Worm (Caenorhabditis elegans): ENCODE results near the gene F25B5.5.

The F25B5.5 gene

ce11 chrIII:5938013-5938412, 7.9 kb downstream of the F25B5.5 start (continued):
- TF ChIP-seq pqm-1 (tag; optimal IDR thresholded peaks at IDR 0.05) (no peak), nhr-11 (tag; optimal IDR thresholded peaks at IDR 0.05) (no peak), ztf-11 (tag; optimal IDR thresholded peaks at IDR 0.05) (no peak), ceh-16 (tag; optimal IDR thresholded peaks at IDR 0.05) (peak; percentile 32), pha-4 (tag; optimal IDR thresholded peaks at IDR 0.05) (peak; percentile 52)

- TF ChIP-seq tbx-2 (tag; optimal IDR thresholded peaks at IDR 0.05), result no peak
- no peak for TF ChIP-seq nhr-237 (tag; optimal IDR thresholded peaks at IDR 0.05)
- TF ChIP-seq ceh-82 (tag; optimal IDR thresholded peaks at IDR 0.05), result no peak
- peak; percentile 4 for TF ChIP-seq nfya-1 (tag; optimal IDR thresholded peaks at IDR 0.05; ENCODE audit: insufficient read depth)
Observed at ce11 chrIII:5936992-5937391, 8.9 kb downstream of the F25B5.5 start, which contains the start of gene EGAP1.1. EGAP1.1 (minus strand) TSS chrIII:5937220.

DNA sequence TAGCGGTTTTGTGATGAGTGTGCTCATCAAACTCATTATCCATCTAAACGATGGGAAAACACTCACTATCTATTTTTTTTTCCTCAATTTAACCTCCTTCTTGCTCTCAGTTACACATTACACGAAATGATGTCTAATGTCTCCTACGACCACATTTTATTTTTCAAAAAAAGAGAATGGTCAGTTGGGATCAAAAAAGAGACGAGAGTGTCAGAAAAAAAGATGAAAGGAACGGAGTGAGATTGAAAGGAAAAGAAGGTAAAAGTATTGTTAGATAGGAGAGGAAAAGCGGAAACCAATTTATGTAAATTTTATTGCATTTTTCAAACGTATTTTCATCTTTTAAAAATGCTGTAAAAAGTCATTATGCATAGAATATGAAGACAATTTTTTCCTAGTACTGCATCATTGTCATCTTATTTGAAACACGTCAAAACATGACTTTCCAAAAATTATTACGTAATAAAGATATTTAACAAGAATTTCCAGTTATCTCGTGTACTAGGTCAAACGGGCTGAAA, 11.7 kb downstream of the F25B5.5 start:
- TF ChIP-seq egl-5 (tag; optimal IDR thresholded peaks at IDR 0.05), result peak; percentile 41
- TF ChIP-seq fkh-10 (GFP tag; optimal IDR thresholded peaks at IDR 0.05), result peak; percentile 56
- TF ChIP-seq nhr-25 (tag; optimal IDR thresholded peaks at IDR 0.05), result no peak
- no peak for TF ChIP-seq nhr-76 (tag; optimal IDR thresholded peaks at IDR 0.05)

DNA sequence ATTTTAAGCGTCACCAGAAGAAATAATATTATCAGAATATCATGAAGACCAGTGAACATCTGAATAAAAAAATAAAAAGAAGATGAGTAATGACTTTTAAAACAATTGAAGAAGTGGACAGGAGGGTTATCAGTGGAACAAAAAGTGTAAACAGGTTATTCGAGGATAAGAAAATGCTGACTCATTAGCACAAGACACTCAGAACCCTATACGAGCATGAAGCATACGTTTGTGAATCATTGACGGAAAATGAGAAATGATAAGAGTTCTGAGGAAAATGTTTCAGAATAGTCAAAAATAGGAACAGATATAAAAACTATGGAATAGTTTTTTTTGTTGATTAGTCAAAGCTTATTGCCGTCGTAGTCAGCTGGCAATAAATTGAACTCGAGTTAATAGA, 13.1 kb downstream of the F25B5.5 start, which contains the start of gene zmp-1:
zmp-1 (minus strand) TSS at position 101 of the 400 bp plus-strand sequence.
- TF ChIP-seq nhr-28 (tag; optimal IDR thresholded peaks at IDR 0.05) (no peak), lsy-12 (tag; optimal IDR thresholded peaks at IDR 0.05) (no peak), fkh-2 (tag; optimal IDR thresholded peaks at IDR 0.05) (no peak), ceh-9 (tag; optimal IDR thresholded peaks at IDR 0.05) (no peak), fos-1 (tag; optimal IDR thresholded peaks at IDR 0.05) (no peak), pqm-1 (tag; optimal IDR thresholded peaks at IDR 0.05) (no peak), nhr-12 (tag; optimal IDR thresholded peaks at IDR 0.05) (no peak), mml-1 (tag; optimal IDR thresholded peaks at IDR 0.05) (no peak), aly-2 (tag; optimal IDR thresholded peaks at IDR 0.05) (no peak), egl-27 (tag; optimal IDR thresholded peaks at IDR 0.05) (no peak), ceh-16 (tag; optimal IDR thresholded peaks at IDR 0.05) (no peak), ceh-28 (tag; optimal IDR thresholded peaks at IDR 0.05) (no peak), ztf-11 (tag; optimal IDR thresholded peaks at IDR 0.05) (no peak), ZK546.5 (tag; optimal IDR thresholded peaks at IDR 0.05) (no peak), nhr-25 (tag; optimal IDR thresholded peaks at IDR 0.05) (no peak), fkh-10 (GFP tag; optimal IDR thresholded peaks at IDR 0.05) (no peak)

DNA sequence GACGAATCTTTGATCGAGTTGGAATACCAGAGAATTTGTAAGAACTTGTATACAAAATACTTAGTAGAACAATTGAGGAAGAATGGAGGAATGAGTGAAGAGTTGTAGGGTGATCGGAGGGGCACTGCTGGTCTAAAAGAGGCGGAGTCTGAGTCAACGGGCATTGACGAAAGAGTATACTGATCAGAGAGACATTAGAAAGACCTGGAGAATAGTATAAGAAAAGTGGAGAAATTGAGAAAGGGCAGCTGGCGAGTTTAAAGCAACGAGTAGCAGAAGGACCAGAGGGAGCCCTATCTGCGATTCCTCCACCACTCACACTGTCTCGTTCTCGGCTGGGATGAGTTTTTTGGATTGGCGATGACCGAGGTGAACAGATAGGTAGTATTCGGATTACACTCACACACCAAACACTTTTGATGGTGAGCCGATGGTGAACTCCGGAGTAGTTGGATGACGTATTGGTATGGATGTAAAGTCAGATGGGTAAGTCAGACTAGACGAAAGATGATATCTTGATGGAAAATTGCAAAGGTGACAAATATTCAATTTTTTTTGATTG, 14.4 kb downstream of the F25B5.5 start, which contains the start of gene EGAP1.5:
EGAP1.5 (plus strand) TSS at position 289 of the 562 bp plus-strand sequence.
- TF ChIP-seq nfya-1 (tag; optimal IDR thresholded peaks at IDR 0.05; ENCODE audit: insufficient read depth), result peak; percentile 20
- TF ChIP-seq nhr-77 (tag; optimal IDR thresholded peaks at IDR 0.05), result no peak

DNA sequence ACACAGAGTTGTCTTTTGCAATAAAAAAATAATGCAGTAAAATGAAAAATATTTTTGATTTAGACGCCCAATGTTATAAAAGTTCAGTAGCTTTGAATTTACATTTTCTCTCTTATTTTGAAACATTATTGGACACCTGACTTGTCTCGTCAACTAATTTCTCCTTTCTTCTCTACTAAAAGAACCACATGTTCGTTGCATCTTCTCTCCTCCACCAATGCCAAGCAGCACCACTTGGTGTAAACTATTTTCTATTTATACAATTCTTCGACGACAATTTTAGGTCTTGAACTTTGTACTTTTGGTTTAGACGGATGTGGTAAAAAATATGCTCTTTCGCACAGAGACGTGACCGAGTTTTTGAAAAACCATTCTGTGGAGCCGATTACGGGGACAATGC, 15.3 kb downstream of the F25B5.5 start:
- no peak for TF ChIP-seq fkh-2 (tag; optimal IDR thresholded peaks at IDR 0.05)
- peak; percentile 30 for TF ChIP-seq nfya-1 (tag; optimal IDR thresholded peaks at IDR 0.05; ENCODE audit: insufficient read depth)
- TF ChIP-seq nhr-28 (tag; optimal IDR thresholded peaks at IDR 0.05), result no peak
- no peak for TF ChIP-seq nhr-23 (tag; optimal IDR thresholded peaks at IDR 0.05)
- TF ChIP-seq sea-2 (GFP tag; optimal IDR thresholded peaks at IDR 0.05), result no peak
- no peak for TF ChIP-seq hmg-11 (tag; optimal IDR thresholded peaks at IDR 0.05)
- TF ChIP-seq elt-2 (tag; optimal IDR thresholded peaks at IDR 0.05), result no peak
- no peak for TF ChIP-seq R02D3.7 (tag; optimal IDR thresholded peaks at IDR 0.05)

ce11 chrIII:5925724-5926123, 20.2 kb downstream of the F25B5.5 start, which contains the start of the genes dnc-2 and bcl-7:
dnc-2 (minus strand) TSS chrIII:5925756.
bcl-7 (plus strand) TSS chrIII:5926086.
- TF ChIP-seq elt-2 (tag; optimal IDR thresholded peaks at IDR 0.05), result peak; percentile 16
- TF ChIP-seq snpc-4 (tag; optimal IDR thresholded peaks at IDR 0.05), result peak; percentile 22
- no peak for TF ChIP-seq nhr-76 (tag; optimal IDR thresholded peaks at IDR 0.05)
- TF ChIP-seq skn-1 (tag; optimal IDR thresholded peaks at IDR 0.05), result no peak
- no peak for TF ChIP-seq nhr-67 (tag; optimal IDR thresholded peaks at IDR 0.05)
- no peak for TF ChIP-seq sea-2 (GFP tag; optimal IDR thresholded peaks at IDR 0.05)
- TF ChIP-seq nhr-28 (tag; optimal IDR thresholded peaks at IDR 0.05), result no peak
- TF ChIP-seq ceh-28 (tag; optimal IDR thresholded peaks at IDR 0.05), result no peak
- TF ChIP-seq pha-4 (tag; optimal IDR thresholded peaks at IDR 0.05), result peak; percentile 82
- TF ChIP-seq jun-1 (tag; optimal IDR thresholded peaks at IDR 0.05), result no peak
- peak; percentile 64 for TF ChIP-seq nfya-1 (tag; optimal IDR thresholded peaks at IDR 0.05; ENCODE audit: insufficient read depth)
- no peak for TF ChIP-seq ceh-9 (tag; optimal IDR thresholded peaks at IDR 0.05)
- TF ChIP-seq unc-39 (tag; optimal IDR thresholded peaks at IDR 0.05), result no peak
- no peak for TF ChIP-seq elt-1 (tag; optimal IDR thresholded peaks at IDR 0.05)
- TF ChIP-seq egl-27 (tag; optimal IDR thresholded peaks at IDR 0.05), result no peak
- TF ChIP-seq nhr-12 (tag; optimal IDR thresholded peaks at IDR 0.05), result no peak
- no peak for TF ChIP-seq elt-3 (tag; optimal IDR thresholded peaks at IDR 0.05)
- TF ChIP-seq zag-1 (tag; optimal IDR thresholded peaks at IDR 0.05), result no peak
- TF ChIP-seq nhr-77 (tag; optimal IDR thresholded peaks at IDR 0.05), result no peak
- no peak for TF ChIP-seq nhr-237 (tag; optimal IDR thresholded peaks at IDR 0.05)
- TF ChIP-seq pqm-1 (tag; optimal IDR thresholded peaks at IDR 0.05), result peak; percentile 21
- no peak for TF ChIP-seq fkh-2 (tag; optimal IDR thresholded peaks at IDR 0.05)
- TF ChIP-seq nhr-11 (tag; optimal IDR thresholded peaks at IDR 0.05), result no peak
- no peak for TF ChIP-seq egl-5 (tag; optimal IDR thresholded peaks at IDR 0.05)
- TF ChIP-seq tbx-2 (tag; optimal IDR thresholded peaks at IDR 0.05), result no peak
